Fruit fly (Drosophila melanogaster) whole organism, pupa: ENCODE measurements around the gene CG10700.

ENCODE experiments used
- CG10348 ChIP-seq: fragments of 200-800 bp; sonication (Bioruptor generic); IDR thresholded peaks from 2 replicates; pipeline ENCODE4 v1.3.6; 2022; ENCODE audit warnings: missing biosample characterization, missing genetic modification characterization
- CG12605 ChIP-seq: fragments of 200-800 bp; sonication (Bioruptor generic); IDR thresholded peaks from 2 replicates; pipeline ENCODE4 v1.3.6; 2022; ENCODE audit warnings: missing biosample characterization, missing genetic modification characterization
- CG13204 ChIP-seq: fragments of 200-800 bp; sonication (Bioruptor generic); optimal IDR thresholded peaks from 2 replicates; lab custom pipeline; 2018; ENCODE audit warnings: missing biosample characterization, mild to moderate bottlenecking, missing genetic modification characterization, moderate library complexity
- CG14655 ChIP-seq: fragments of 200-800 bp; sonication (Bioruptor generic); optimal IDR thresholded peaks from 3 replicates; lab custom pipeline; 2017; ENCODE audit warnings: mild to moderate bottlenecking, missing biosample characterization, missing genetic modification reagents, missing genetic modification characterization
- CG15710 ChIP-seq: fragments of 200-800 bp; sonication (Bioruptor generic); optimal IDR thresholded peaks from 2 replicates; lab custom pipeline; 2018; ENCODE audit warnings: missing biosample characterization, mild to moderate bottlenecking, missing genetic modification characterization, moderate library complexity
- CG17806 ChIP-seq: fragments of 200-800 bp; sonication (Bioruptor generic); optimal IDR thresholded peaks from 2 replicates; lab custom pipeline; 2018; ENCODE audit warnings: missing biosample characterization, mild to moderate bottlenecking, missing genetic modification characterization, moderate library complexity
- CG32121 ChIP-seq: fragments of 200-800 bp; sonication (Bioruptor generic); IDR thresholded peaks from 2 replicates; pipeline ENCODE4 v1.3.6; 2022; ENCODE audit warnings: missing biosample characterization, missing genetic modification characterization
- CG34367 ChIP-seq: fragments of 200-800 bp; sonication (Bioruptor generic); optimal IDR thresholded peaks from 2 replicates; lab custom pipeline; 2018; ENCODE audit warnings: missing biosample characterization, mild to moderate bottlenecking, missing genetic modification characterization
- CG4496 ChIP-seq: fragments of 200-800 bp; sonication (Bioruptor generic); IDR thresholded peaks from 3 replicates; pipeline ENCODE4 v1.3.6; 2022; ENCODE audit warnings: missing biosample characterization, missing genetic modification characterization
- CG8159 ChIP-seq: fragments of 200-800 bp; sonication (Bioruptor generic); optimal IDR thresholded peaks from 3 replicates; lab custom pipeline; 2018; ENCODE audit warnings: missing biosample characterization, mild to moderate bottlenecking, missing genetic modification characterization, moderate library complexity
- CG8301 ChIP-seq: fragments of 200-800 bp; sonication (Bioruptor generic); optimal IDR thresholded peaks from 2 replicates; lab custom pipeline; 2018; ENCODE audit warnings: missing biosample characterization, mild to moderate bottlenecking, missing genetic modification characterization
- CG9948 ChIP-seq: fragments of 200-800 bp; sonication (Bioruptor generic); optimal IDR thresholded peaks from 2 replicates; lab custom pipeline; 2018; ENCODE audit warnings: missing biosample characterization, mild to moderate bottlenecking, missing genetic modification characterization, moderate library complexity
- D1 ChIP-seq: fragments of 200-800 bp; sonication (Bioruptor generic); optimal IDR thresholded peaks from 2 replicates; lab custom pipeline; 2018; ENCODE audit warnings: missing biosample characterization, mild to moderate bottlenecking, missing genetic modification characterization, moderate library complexity
- EcR ChIP-seq: fragments of 200-800 bp; sonication (Bioruptor generic); optimal IDR thresholded peaks from 3 replicates; lab custom pipeline; 2019; ENCODE audit warnings: missing biosample characterization, missing genetic modification characterization, mild to moderate bottlenecking, moderate library complexity, missing genetic modification reagents
- Ets98B ChIP-seq: fragments of 200-800 bp; sonication (Bioruptor generic); IDR thresholded peaks from 2 replicates; pipeline ENCODE4 v1.3.6; 2022; ENCODE audit warnings: missing biosample characterization, missing genetic modification characterization
- Pif1A ChIP-seq: fragments of 200-800 bp; sonication (Bioruptor generic); optimal IDR thresholded peaks from 3 replicates; lab custom pipeline; 2016; ENCODE audit warnings: missing biosample characterization, missing genetic modification characterization
- Pif1B ChIP-seq: fragments of 200-800 bp; sonication (Bioruptor generic); optimal IDR thresholded peaks from 3 replicates; lab custom pipeline; 2016; ENCODE audit warnings: missing biosample characterization, missing genetic modification characterization
- Snoo ChIP-seq: fragments of 200-800 bp; sonication (Bioruptor generic); optimal IDR thresholded peaks from 3 replicates; lab custom pipeline; 2017; ENCODE audit warnings: missing biosample characterization, mild to moderate bottlenecking, missing genetic modification characterization, inconsistent platforms
- fd96Ca ChIP-seq: fragments of 200-800 bp; sonication (Bioruptor generic); IDR thresholded peaks from 3 replicates; pipeline ENCODE4 v1.3.6; 2022; ENCODE audit warnings: missing biosample characterization, missing genetic modification characterization
- gl ChIP-seq: fragments of 200-800 bp; sonication (Bioruptor generic); optimal IDR thresholded peaks from 2 replicates; lab custom pipeline; 2018; ENCODE audit warnings: missing biosample characterization, mild to moderate bottlenecking, missing genetic modification characterization
- rn ChIP-seq: fragments of 200-800 bp; sonication (Bioruptor generic); IDR thresholded peaks from 2 replicates; pipeline ENCODE4 v1.3.6; 2022; ENCODE audit warnings: missing biosample characterization, missing genetic modification characterization

CG10700 gene

DNA sequence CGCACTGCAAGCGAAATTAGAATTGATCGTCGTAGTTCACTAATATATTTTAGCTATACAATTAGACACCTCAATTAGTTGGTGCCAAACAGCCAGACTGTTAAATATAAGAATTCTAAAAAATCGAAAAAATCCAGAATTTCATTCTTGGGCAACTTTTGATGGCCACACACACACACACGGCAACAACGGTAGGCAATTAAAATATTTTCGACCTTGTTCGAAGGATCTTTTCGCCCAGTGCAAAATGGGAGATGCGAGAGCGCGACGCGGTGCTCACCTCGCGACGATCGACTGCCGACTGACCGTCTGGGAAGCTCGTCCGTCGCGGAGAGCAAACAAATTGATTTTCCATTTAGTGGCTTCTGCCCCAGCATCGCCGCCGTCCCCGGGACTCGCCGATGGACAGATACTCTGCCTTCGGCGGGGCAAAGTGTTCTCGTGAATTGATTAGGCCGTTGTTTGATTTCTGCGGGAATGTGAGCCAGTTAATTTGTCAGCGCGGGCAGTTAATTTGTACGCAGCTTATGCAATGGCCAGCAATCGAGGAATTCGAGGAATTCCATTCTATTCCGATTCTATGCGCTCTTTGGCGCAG, 9.2 kb downstream of the CG10700 start, which contains the start of gene CG10702:
Gene CG10702 (minus strand): TSS at position 304 of the 598 bp plus-strand sequence.
- no peak for TF ChIP-seq CG15710
- TF ChIP-seq fd96Ca (GFP tag; lab: Robert Waterston, UW) = peak; percentile 64; the same call in 2 of the 3 replicates

DNA sequence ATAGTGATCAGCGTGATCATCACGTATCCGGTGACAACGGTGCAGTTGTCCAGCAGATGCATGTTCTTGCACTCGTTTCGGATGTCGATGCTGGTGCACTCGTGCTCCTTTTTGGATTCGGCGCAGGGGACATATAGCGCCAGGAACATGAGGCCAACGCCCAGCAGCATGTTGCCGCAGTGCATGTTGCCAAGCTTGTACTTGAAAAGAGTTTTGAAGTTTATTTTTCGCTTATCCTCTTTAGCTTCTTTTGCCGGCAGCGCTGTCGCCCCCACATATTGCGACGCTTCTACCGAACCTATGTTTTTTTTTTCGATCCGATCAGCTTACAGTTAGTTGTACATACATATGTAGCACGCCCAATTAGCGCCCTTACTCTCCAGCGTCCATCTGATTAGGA, 10.4 kb downstream of the CG10700 start:
- TF ChIP-seq CG14655 (GFP tag; lab: Kevin White, UChicago) = no peak
- no peak for TF ChIP-seq D1
- no peak for TF ChIP-seq CG15710
- TF ChIP-seq CG8159 (tag; lab: Kevin White, UChicago) = no peak
- no peak for TF ChIP-seq CG13204 (GFP tag; lab: Kevin White, UChicago)

- TF ChIP-seq Pif1B (no peak), CG8301 (tag; lab: Kevin White, UChicago) (no peak)
Measured at dm6 chr2L:19064706-19065105, 14.1 kb downstream of the CG10700 start, which contains the start of gene CG17343. TSS of gene CG17343 (plus strand) at chr2L:19064929.

- TF ChIP-seq CG4496 (no peak), CG17806 (tag; lab: Kevin White, UChicago) (no peak), Pif1A (GFP tag; lab: Kevin White, UChicago) (no peak), CG32121 (GFP tag; lab: Robert Waterston, UW) (no peak), fd96Ca (GFP tag; lab: Robert Waterston, UW) (no peak), rn (GFP tag; lab: Robert Waterston, UW) (no peak), EcR (no peak), CG13204 (GFP tag; lab: Kevin White, UChicago) (no peak), CG8159 (tag; lab: Kevin White, UChicago) (no peak), CG12605 (no peak), D1 (no peak), CG14655 (GFP tag; lab: Kevin White, UChicago) (no peak), gl (no peak), CG10348 (no peak), Pif1B (no peak), CG9948 (tag; lab: Kevin White, UChicago) (no peak), CG34367 (no peak), Ets98B (GFP tag; lab: Robert Waterston, UW) (no peak), CG15710 (no peak)
Measured at dm6 chr2L:19063090-19063692, 15.6 kb downstream of the CG10700 start, which contains the start of gene Dus4. TSS of gene Dus4 (plus strand) at chr2L:19063295.

- TF ChIP-seq Ets98B (GFP tag; lab: Robert Waterston, UW) (peak; percentile 69), EcR (no peak), CG9948 (tag; lab: Kevin White, UChicago) (peak; percentile 40), CG17806 (tag; lab: Kevin White, UChicago) (peak; percentile 50), Pif1B (no peak), CG32121 (GFP tag; lab: Robert Waterston, UW) (peak; percentile 69), CG10348 (no peak), fd96Ca (GFP tag; lab: Robert Waterston, UW) (0 out of 3 replicates have a peak, but pooled peaks have one; percentile 5), CG8301 (tag; lab: Kevin White, UChicago) (no peak), Snoo (no peak), CG15710 (no peak), rn (GFP tag; lab: Robert Waterston, UW) (no peak), CG4496 (peak; percentile 38; the same call in 1 of the 3 replicates), CG8159 (tag; lab: Kevin White, UChicago) (peak; percentile 53), CG34367 (peak; percentile 1), gl (no peak)
Measured at dm6 chr2L:19058916-19059315, 19.9 kb downstream of the CG10700 start, which contains the start of gene Phlpp. TSS of gene Phlpp (plus strand) at chr2L:19059129.

DNA sequence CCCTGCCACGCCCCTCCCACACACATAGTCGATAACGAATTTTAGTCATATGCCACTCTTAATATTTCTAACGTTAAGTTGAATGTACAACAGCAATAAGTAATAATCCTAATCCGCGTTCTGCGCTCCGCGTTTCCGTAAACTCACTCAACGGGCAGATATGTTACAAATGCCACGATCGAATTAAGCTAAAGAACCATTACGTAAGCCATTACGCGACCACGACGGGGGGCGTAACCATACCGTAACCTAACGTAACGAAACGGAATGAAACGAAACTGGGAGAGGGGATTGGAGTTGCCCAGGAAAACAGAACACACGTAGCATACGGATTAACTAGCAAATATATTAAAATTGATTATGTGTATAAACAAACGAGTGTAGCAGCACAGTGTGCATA, 21.0 kb downstream of the CG10700 start:
- TF ChIP-seq fd96Ca (GFP tag; lab: Robert Waterston, UW) = no peak
- TF ChIP-seq D1 = no peak
- no peak for TF ChIP-seq EcR
- TF ChIP-seq CG10348 = no peak
- TF ChIP-seq CG32121 (GFP tag; lab: Robert Waterston, UW) = no peak
- no peak for TF ChIP-seq CG34367
- no peak for TF ChIP-seq CG8159 (tag; lab: Kevin White, UChicago)

- TF ChIP-seq CG9948 (tag; lab: Kevin White, UChicago) = no peak
- no peak for TF ChIP-seq EcR
- TF ChIP-seq CG10348 = no peak
- TF ChIP-seq CG8301 (tag; lab: Kevin White, UChicago) = no peak
- TF ChIP-seq CG13204 (GFP tag; lab: Kevin White, UChicago) = no peak
- no peak for TF ChIP-seq Snoo
- no peak for TF ChIP-seq CG4496
- TF ChIP-seq D1 = no peak
- no peak for TF ChIP-seq CG14655 (GFP tag; lab: Kevin White, UChicago)
- TF ChIP-seq Pif1B = no peak
- no peak for TF ChIP-seq fd96Ca (GFP tag; lab: Robert Waterston, UW)
- TF ChIP-seq CG12605 = no peak
- no peak for TF ChIP-seq gl
- no peak for TF ChIP-seq CG15710
- TF ChIP-seq CG32121 (GFP tag; lab: Robert Waterston, UW) = no peak
- TF ChIP-seq rn (GFP tag; lab: Robert Waterston, UW) = no peak
- TF ChIP-seq Pif1A (GFP tag; lab: Kevin White, UChicago) = no peak
Measured at dm6 chr2L:19054516-19054887, 24.3 kb downstream of the CG10700 start.
